Worm (Caenorhabditis elegans) whole organism, dauer: ENCODE results near the gene Y56A3A.22.

Source experiments
- unc-62 ChIP-seq: sonication (generic microtip); optimal IDR thresholded peaks from 2 replicates; lab custom pipeline; 2017; ENCODE audit warnings: missing biosample characterization, missing genetic modification reagents, missing genetic modification characterization

Gene Y56A3A.22

DNA sequence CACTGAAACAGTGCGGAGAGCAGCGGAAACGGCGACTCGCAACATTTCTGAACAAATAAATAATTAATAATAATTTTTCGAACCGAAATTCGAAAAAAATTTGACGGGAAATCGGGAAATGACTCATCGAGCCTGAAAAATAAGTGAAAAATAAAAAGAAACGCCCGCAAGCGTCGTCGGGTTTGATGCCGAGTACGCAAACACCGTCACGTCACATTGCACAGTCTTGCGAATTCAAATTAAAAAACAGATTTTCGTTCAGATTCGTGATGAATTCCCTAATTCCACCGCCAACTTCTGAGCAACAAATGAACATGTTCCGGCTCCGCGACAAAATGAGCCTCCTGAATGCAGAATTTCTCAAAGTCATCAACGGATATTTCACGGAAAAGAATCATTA is 5.8 kb upstream of the Y56A3A.22 start, which contains the start of the genes ndab-1 and npp-16:
TSS of gene ndab-1 (minus strand) at position 47 of the 400 bp plus-strand sequence.
TSS of gene npp-16 (plus strand) at position 263 of the 400 bp plus-strand sequence.
- no peak for TF ChIP-seq unc-62 (GFP tag; lab: Kevin White, UChicago)

ce11 chrIII:11916260-11916659 is 5.2 kb upstream of the Y56A3A.22 start:
- TF ChIP-seq unc-62 (GFP tag; lab: Kevin White, UChicago): no peak

- TF ChIP-seq unc-62 (GFP tag; lab: Kevin White, UChicago): no peak
Measured at ce11 chrIII:11917090-11917489, 4.4 kb upstream of the Y56A3A.22 start.

DNA sequence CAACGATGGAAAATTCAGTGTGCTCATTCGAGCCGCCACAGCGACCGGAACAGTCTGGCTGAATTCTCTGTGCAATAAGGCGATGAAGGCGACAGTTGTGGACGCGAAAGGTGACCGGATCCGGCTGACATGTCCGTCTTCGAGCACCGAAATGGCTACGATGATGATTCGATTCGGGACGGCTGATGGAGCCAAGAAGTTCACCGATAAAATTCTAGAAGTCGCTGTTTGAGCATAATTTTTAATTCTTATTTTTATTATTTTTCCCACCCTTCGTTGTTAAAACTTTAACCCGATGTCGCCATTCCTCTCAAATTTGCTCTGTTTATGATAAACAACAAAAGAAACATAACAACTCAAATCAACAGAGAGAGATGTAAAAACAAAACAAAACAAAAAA is 4.0 kb upstream of the Y56A3A.22 start:
- no peak for TF ChIP-seq unc-62 (GFP tag; lab: Kevin White, UChicago)

DNA sequence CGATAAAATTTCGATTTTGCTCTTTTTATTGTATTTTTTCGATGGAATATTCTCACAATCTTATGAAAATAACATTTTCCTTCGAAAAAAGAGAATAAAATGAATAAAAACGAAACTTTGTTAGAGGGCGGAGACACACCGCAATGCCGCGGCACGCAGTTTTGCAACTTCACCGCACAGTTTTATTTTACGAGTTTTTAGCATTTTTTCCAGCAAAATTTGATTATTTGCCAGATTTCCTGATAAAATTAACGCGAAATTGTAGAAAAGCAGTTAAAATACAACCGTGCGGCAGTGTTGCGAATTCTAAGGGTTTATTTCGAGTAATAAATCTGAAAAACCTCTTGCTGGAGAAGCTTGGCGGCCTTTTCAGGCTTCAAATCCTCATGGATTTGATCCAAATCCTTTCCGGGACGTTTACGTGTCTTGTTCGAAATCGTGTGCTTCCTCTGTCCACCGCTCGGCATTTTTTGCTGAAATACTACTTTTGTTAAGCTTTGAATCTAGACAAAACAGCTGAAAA is 3.2 kb upstream of the Y56A3A.22 start, which contains the start of gene znf-593:
TSS of gene znf-593 (minus strand) at position 473 of the 523 bp plus-strand sequence.
- no peak for TF ChIP-seq unc-62 (GFP tag; lab: Kevin White, UChicago)

- TF ChIP-seq unc-62 (GFP tag; lab: Kevin White, UChicago): no peak
Measured at ce11 chrIII:11920187-11920785, 1.2 kb upstream of the Y56A3A.22 start, which contains the start of the genes ccf-1 and trap-4. Gene ccf-1, minus strand, starts transcription at chrIII:11920237. Gene trap-4, plus strand, starts transcription at chrIII:11920735.

ce11 chrIII:11923586-11923985 is 2.1 kb downstream of the Y56A3A.22 start, which contains the start of gene nft-1:
Gene nft-1, plus strand, starts transcription at chrIII:11923886.
- no peak for TF ChIP-seq unc-62 (GFP tag; lab: Kevin White, UChicago)

DNA sequence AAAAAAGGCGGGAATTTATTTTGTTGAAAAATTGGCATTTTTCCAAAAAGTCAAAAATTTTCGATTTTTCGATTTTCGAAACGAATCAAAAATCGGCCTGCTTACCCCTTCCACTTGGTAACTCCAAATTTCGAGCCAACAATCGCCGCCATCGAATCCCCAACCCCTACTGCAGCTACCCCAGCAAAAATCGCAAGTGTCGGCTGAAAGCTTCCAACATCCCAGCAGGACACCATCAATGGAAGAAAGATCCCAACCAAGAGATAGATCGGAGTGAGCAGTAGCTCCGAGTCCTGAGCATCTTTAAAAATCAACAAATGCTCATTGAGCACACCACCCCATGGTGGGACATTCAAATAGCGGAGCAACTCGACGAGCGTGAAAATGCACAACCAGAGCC is 9.4 kb downstream of the Y56A3A.22 start:
- no peak for TF ChIP-seq unc-62 (GFP tag; lab: Kevin White, UChicago)

ce11 chrIII:11931960-11932359 is 10.5 kb downstream of the Y56A3A.22 start:
- TF ChIP-seq unc-62 (GFP tag; lab: Kevin White, UChicago): no peak

ce11 chrIII:11933539-11933938 is 12.0 kb downstream of the Y56A3A.22 start, which contains the start of gene dolk-1:
Gene dolk-1, minus strand, starts transcription at chrIII:11933639.
- no peak for TF ChIP-seq unc-62 (GFP tag; lab: Kevin White, UChicago)

DNA sequence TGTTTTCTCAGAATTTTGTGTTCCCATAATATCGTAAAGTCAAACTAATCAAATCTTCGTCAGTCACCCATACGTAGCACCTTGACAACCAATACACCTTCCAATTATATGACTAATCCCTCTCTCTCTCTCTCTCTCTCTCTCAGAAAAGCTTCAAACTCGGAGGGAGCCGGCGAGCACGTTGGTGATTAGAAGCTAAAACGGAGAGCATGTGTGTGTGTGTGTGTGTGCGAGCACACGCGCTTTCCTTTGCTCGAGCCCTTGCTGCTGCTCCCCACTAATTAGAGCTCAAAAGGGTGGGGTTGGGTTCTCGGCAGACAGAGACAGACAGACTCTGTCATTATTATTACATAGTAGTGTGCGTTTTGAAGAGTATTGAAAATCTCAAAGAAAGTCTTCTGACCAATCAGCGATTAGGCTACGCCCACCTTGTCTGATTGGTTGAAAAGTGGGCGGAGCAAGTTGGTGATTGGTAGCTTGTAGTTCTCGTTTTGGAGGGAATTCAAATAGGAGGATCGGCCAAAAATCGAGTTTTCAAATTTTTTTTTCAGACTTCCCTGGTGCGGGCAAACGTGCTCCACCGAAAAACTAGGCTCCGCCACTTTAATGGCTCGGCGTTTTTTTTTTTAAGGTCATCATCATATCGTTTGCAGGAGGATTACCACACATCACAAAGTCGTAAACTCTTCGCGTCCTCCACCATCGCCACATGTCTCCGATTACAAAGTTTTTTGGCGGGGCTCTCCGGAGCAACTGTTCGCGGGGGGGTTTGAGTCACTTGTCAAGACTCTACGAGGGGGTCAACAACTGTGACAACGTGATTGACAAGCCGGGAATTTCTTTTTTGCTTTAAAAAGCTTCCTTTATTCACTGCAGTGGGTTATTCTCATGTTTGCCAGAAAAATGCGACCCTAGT is 13.8 kb downstream of the Y56A3A.22 start:
- TF ChIP-seq unc-62 (GFP tag; lab: Kevin White, UChicago): no peak

DNA sequence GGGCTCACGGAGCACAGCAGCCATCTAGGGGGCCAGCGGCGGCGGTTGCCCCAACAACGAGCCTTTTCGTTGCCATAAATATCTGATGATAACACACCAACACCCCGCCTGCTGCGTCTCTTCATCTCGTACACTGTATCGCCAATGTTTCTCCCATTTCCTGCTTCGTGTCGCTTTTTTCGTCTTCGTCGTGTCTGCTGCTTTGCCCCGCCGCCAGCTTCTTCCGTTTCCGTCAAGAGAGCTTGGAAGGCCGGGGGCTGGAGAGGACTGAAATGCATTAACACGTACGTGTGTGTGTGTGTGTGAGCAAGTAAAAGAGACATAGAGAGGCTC is 14.4 kb downstream of the Y56A3A.22 start:
- TF ChIP-seq unc-62 (GFP tag; lab: Kevin White, UChicago): no peak

ce11 chrIII:11936668-11937276 is 15.3 kb downstream of the Y56A3A.22 start:
- TF ChIP-seq unc-62 (GFP tag; lab: Kevin White, UChicago): no peak

DNA sequence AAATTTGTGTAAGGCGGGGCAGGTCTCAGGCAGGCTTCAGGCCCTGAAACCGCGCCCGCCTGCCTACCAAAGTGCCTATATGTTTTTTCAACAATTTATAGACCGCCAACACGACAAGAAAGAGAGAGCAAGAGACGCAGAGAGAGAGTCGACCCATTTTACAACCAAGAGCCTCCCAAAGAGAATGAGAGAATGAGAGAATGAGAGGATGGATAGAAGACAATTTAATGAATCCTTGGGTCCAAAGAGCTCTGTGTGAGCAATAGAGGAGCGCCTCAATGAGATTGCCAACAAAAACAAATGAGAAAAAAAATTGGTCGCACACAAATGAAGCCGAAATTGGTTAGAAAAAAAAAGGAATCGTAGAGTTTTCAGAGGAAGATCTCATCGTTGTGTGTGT is 16.4 kb downstream of the Y56A3A.22 start:
- TF ChIP-seq unc-62 (GFP tag; lab: Kevin White, UChicago): no peak

ce11 chrIII:11938525-11938924 is 17.0 kb downstream of the Y56A3A.22 start:
- TF ChIP-seq unc-62 (GFP tag; lab: Kevin White, UChicago): no peak

DNA sequence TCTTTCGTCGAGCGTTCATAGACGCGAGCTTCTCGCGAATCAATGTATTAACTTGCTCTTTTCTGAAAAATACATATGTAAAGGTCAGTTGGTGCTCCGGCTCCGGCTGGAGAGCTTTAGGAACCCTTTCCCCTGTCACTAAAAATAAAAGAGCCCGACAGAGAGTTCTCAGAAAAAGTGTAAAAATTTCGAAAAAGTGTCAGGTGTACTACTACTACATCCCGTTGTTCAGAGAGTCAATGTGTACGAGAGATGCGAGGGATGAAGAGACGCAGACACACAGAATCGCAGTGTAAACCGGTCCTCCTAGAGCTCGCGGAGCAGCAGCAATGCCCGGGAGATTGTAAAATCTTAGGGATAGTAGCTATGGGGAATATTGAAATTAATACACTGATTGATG is 21.2 kb downstream of the Y56A3A.22 start:
- no peak for TF ChIP-seq unc-62 (GFP tag; lab: Kevin White, UChicago)
